Worm (Caenorhabditis elegans): ENCODE measurements around the gene viro-2.

viro-2 gene

ce11 chrIII:7178497-7178896, 49.8 kb downstream of the viro-2 start:
- TF ChIP-seq pros-1 (tag; optimal IDR thresholded peaks at IDR 0.05) (no peak), ama-1 (optimal IDR thresholded peaks at IDR 0.05) (no peak), tbx-2 (tag; optimal IDR thresholded peaks at IDR 0.05) (no peak), dve-1 (tag; optimal IDR thresholded peaks at IDR 0.05) (no peak), pag-3 (tag; optimal IDR thresholded peaks at IDR 0.05; ENCODE audit: borderline replicate concordance) (no peak), sox-4 (tag; optimal IDR thresholded peaks at IDR 0.05) (no peak), ceh-19 (GFP tag; optimal IDR thresholded peaks at IDR 0.05) (no peak), ref-2 (tag; optimal IDR thresholded peaks at IDR 0.05) (no peak), che-1 (tag; optimal IDR thresholded peaks at IDR 0.05) (no peak)

ce11 chrIII:7179538-7180301, 51.0 kb downstream of the viro-2 start, which contains the start of the genes rps-14 and rpl-36:
rps-14 (minus strand) TSS chrIII:7179588.
rpl-36 (plus strand) TSS chrIII:7180251.
- TF ChIP-seq sox-2 (GFP tag; IDR thresholded peaks at IDR 0.05) (0 out of 2 replicates have a peak, but pooled peaks have one; percentile 33), pax-1 (tag; optimal IDR thresholded peaks at IDR 0.05) (peak; percentile 81), pros-1 (tag; optimal IDR thresholded peaks at IDR 0.05) (no peak), ceh-45 (GFP tag; IDR thresholded peaks at IDR 0.05) (no peak), tbx-2 (tag; optimal IDR thresholded peaks at IDR 0.05) (peak; percentile 18), elt-2 (tag; optimal IDR thresholded peaks at IDR 0.05) (no peak), ets-4 (tag; optimal IDR thresholded peaks at IDR 0.05) (no peak), ref-2 (tag; optimal IDR thresholded peaks at IDR 0.05) (peak; percentile 2), ceh-31 (tag; optimal IDR thresholded peaks at IDR 0.05) (peak; percentile 46), unc-42 (tag; optimal IDR thresholded peaks at IDR 0.05) (peak; percentile 64), fkh-10 (GFP tag; optimal IDR thresholded peaks at IDR 0.05) (no peak), ceh-48 (tag; optimal IDR thresholded peaks at IDR 0.05) (no peak), C38D4.7 (GFP tag; optimal IDR thresholded peaks at IDR 0.05) (no peak), nfya-1 (tag; optimal IDR thresholded peaks at IDR 0.05) (peak; percentile 87), K02D7.2 (tag; optimal IDR thresholded peaks at IDR 0.05) (no peak), unc-55 (GFP tag; optimal IDR thresholded peaks at IDR 0.05) (no peak), ceh-9 (tag; optimal IDR thresholded peaks at IDR 0.05) (no peak), ceh-18 (tag; optimal IDR thresholded peaks at IDR 0.05) (peak; percentile 27), sdc-2 (tag; optimal IDR thresholded peaks at IDR 0.05) (no peak), ceh-24 (tag; optimal IDR thresholded peaks at IDR 0.05) (no peak), ceh-22 (tag; optimal IDR thresholded peaks at IDR 0.05) (no peak), zip-5 (tag; optimal IDR thresholded peaks at IDR 0.05) (no peak), odd-2 (tag; optimal IDR thresholded peaks at IDR 0.05) (no peak), elt-4 (tag; optimal IDR thresholded peaks at IDR 0.05) (no peak), npax-4 (tag; optimal IDR thresholded peaks at IDR 0.05) (no peak), unc-86 (tag; optimal IDR thresholded peaks at IDR 0.05) (peak; percentile 26), hlh-13 (GFP tag; optimal IDR thresholded peaks at IDR 0.05) (no peak), ceh-34 (tag; optimal IDR thresholded peaks at IDR 0.05) (peak; percentile 13), rnt-1 (tag; optimal IDR thresholded peaks at IDR 0.05) (no peak), ceh-30 (tag; optimal IDR thresholded peaks at IDR 0.05) (peak; percentile 14), lin-11 (tag; optimal IDR thresholded peaks at IDR 0.05) (no peak), ahr-1 (tag; optimal IDR thresholded peaks at IDR 0.05) (no peak), ztf-16 (tag; optimal IDR thresholded peaks at IDR 0.05) (no peak), mec-3 (tag; optimal IDR thresholded peaks at IDR 0.05; ENCODE audit: borderline replicate concordance) (no peak), madf-2 (tag; optimal IDR thresholded peaks at IDR 0.05) (no peak), dve-1 (tag; optimal IDR thresholded peaks at IDR 0.05) (no peak), pha-4 (tag; optimal IDR thresholded peaks at IDR 0.05) (no peak), hlh-30 (tag; optimal IDR thresholded peaks at IDR 0.05; ENCODE audit: insufficient read depth) (no peak), gmeb-2 (tag; optimal IDR thresholded peaks at IDR 0.05) (no peak)

Measured in whole organism, late embryonic.